Fruit fly (Drosophila melanogaster) whole organism, embryonic: ENCODE measurements around the gene SREBP.

Experiments used
- ATbp ChIP-seq: fragments of 200-800 bp; sonication (Bioruptor generic); optimal IDR thresholded peaks from 2 replicates; lab custom pipeline; 2017; ENCODE audit warnings: missing biosample characterization, mild to moderate bottlenecking, missing genetic modification characterization, missing genetic modification reagents
- B-H2 ChIP-seq: fragments of 200-800 bp; sonication (Bioruptor generic); optimal IDR thresholded peaks from 2 replicates; lab custom pipeline; 2018; ENCODE audit warnings: missing biosample characterization, mild to moderate bottlenecking, missing genetic modification characterization
- Bgb ChIP-seq: fragments of 200-800 bp; sonication (Bioruptor generic); IDR thresholded peaks from 2 replicates; pipeline ENCODE4 v1.3.6; 2022; ENCODE audit warnings: missing biosample characterization, missing genetic modification characterization; ENCODE audit not compliant: partially characterized antibody
- Bteb2 ChIP-seq: fragments of 200-800 bp; sonication (Bioruptor generic); optimal IDR thresholded peaks from 2 replicates; lab custom pipeline; 2016; ENCODE audit warnings: missing biosample characterization, missing genetic modification characterization
- CG10321 ChIP-seq: fragments of 200-800 bp; sonication (Bioruptor generic); IDR thresholded peaks from 2 replicates; pipeline ENCODE4 v1.3.6; 2022; ENCODE audit warnings: missing biosample characterization, missing genetic modification characterization
- CG11456 ChIP-seq: fragments of 200-800 bp; sonication (Bioruptor generic); IDR thresholded peaks from 3 replicates; pipeline ENCODE4 v1.3.6; 2022; ENCODE audit warnings: missing biosample characterization, missing genetic modification characterization
- CG12104 ChIP-seq: fragments of 200-800 bp; sonication (Bioruptor generic); optimal IDR thresholded peaks from 3 replicates; lab custom pipeline; 2016; ENCODE audit warnings: missing biosample characterization, missing genetic modification characterization
- CG12155 ChIP-seq: fragments of 200-800 bp; sonication (Bioruptor generic); optimal IDR thresholded peaks from 3 replicates; lab custom pipeline; 2016; ENCODE audit warnings: missing biosample characterization, missing genetic modification characterization
- CG1603 ChIP-seq: fragments of 200-800 bp; sonication (Bioruptor generic); optimal IDR thresholded peaks from 2 replicates; lab custom pipeline; 2019; ENCODE audit warnings: missing biosample characterization, mild to moderate bottlenecking, missing genetic modification characterization, moderate library complexity
- CG16815 ChIP-seq: fragments of 200-800 bp; sonication (Bioruptor generic); optimal IDR thresholded peaks from 3 replicates; lab custom pipeline; 2017; ENCODE audit warnings: missing biosample characterization, mild to moderate bottlenecking, missing genetic modification characterization
- CG17186 ChIP-seq: fragments of 200-800 bp; sonication (Bioruptor generic); optimal IDR thresholded peaks from 3 replicates; lab custom pipeline; 2017; ENCODE audit warnings: missing biosample characterization, missing genetic modification reagents, missing genetic modification characterization
- CG17361 ChIP-seq: fragments of 200-800 bp; sonication (Bioruptor generic); IDR thresholded peaks from 3 replicates; pipeline ENCODE4 v1.3.6; 2022; ENCODE audit warnings: missing biosample characterization, missing genetic modification characterization
- CG17829 ChIP-seq: fragments of 200-800 bp; optimal IDR thresholded peaks from 2 replicates; lab custom pipeline; 2019; ENCODE audit warnings: missing biosample characterization, mild to moderate bottlenecking, missing genetic modification characterization, moderate library complexity
- CG32767 ChIP-seq: fragments of 200-800 bp; sonication (Bioruptor generic); IDR thresholded peaks from 2 replicates; pipeline ENCODE4 v1.3.6; 2022; ENCODE audit warnings: missing biosample characterization, missing genetic modification characterization
- CG5180 ChIP-seq: fragments of 200-800 bp; sonication (Bioruptor generic); optimal IDR thresholded peaks from 3 replicates; lab custom pipeline; 2017; ENCODE audit warnings: missing biosample characterization, missing genetic modification characterization, mild to moderate bottlenecking, moderate library complexity, missing genetic modification reagents
- CG6175 ChIP-seq: fragments of 200-800 bp; sonication (Bioruptor generic); IDR thresholded peaks from 3 replicates; pipeline ENCODE4 v1.3.6; 2022; ENCODE audit warnings: missing biosample characterization, missing genetic modification characterization
- CG7556 ChIP-seq: fragments of 200-800 bp; sonication (Bioruptor generic); optimal IDR thresholded peaks from 2 replicates; lab custom pipeline; 2017; ENCODE audit warnings: missing biosample characterization, mild to moderate bottlenecking, missing genetic modification characterization
- CG8478 ChIP-seq: fragments of >200 bp; optimal IDR thresholded peaks from 2 replicates; lab custom pipeline; 2018
- CG9609 ChIP-seq: fragments of 200-800 bp; sonication (Bioruptor generic); optimal IDR thresholded peaks from 3 replicates; lab custom pipeline; 2016; ENCODE audit warnings: missing biosample characterization, missing genetic modification characterization
- Chrac-16 ChIP-seq: fragments of 200-800 bp; sonication (Bioruptor generic); optimal IDR thresholded peaks from 3 replicates; lab custom pipeline; 2016; ENCODE audit warnings: missing biosample characterization, missing genetic modification characterization
- HHEX ChIP-seq: fragments of 200-800 bp; sonication (Bioruptor generic); optimal IDR thresholded peaks from 3 replicates; lab custom pipeline; 2017; ENCODE audit warnings: missing biosample characterization, mild to moderate bottlenecking, missing genetic modification characterization, missing genetic modification reagents
- HLH4C ChIP-seq: fragments of 200-800 bp; sonication (Bioruptor generic); IDR thresholded peaks from 3 replicates; pipeline ENCODE4 v1.3.6; 2022; ENCODE audit warnings: missing biosample characterization, missing genetic modification characterization; ENCODE audit not compliant: partially characterized antibody
- HmgZ ChIP-seq: fragments of 200-800 bp; sonication (Bioruptor generic); optimal IDR thresholded peaks from 2 replicates; lab custom pipeline; 2018; ENCODE audit warnings: missing biosample characterization, mild to moderate bottlenecking, missing genetic modification characterization
- Hmr ChIP-seq: fragments of 200-800 bp; sonication (Bioruptor generic); optimal IDR thresholded peaks from 3 replicates; lab custom pipeline; 2017; ENCODE audit warnings: mild to moderate bottlenecking, missing biosample characterization, missing genetic modification reagents, missing genetic modification characterization
- Hr51 ChIP-seq, 2 experiments: fragments of 200-800 bp; sonication (Bioruptor generic); optimal IDR thresholded peaks; 2 replicates in 1 of 2; 3 replicates in 1 of 2; lab custom pipeline; 2016 to 2018; ENCODE audit warnings: missing biosample characterization in 2 of 2, missing genetic modification characterization in 2 of 2, mild to moderate bottlenecking in 1 of 2, moderate library complexity in 1 of 2
- Lhr ChIP-seq: fragments of 200-800 bp; sonication (Bioruptor generic); optimal IDR thresholded peaks from 3 replicates; lab custom pipeline; 2017; ENCODE audit warnings: mild to moderate bottlenecking, missing biosample characterization, missing genetic modification reagents, missing genetic modification characterization
- Mad ChIP-seq: fragments of 200-800 bp; sonication (Bioruptor generic); optimal IDR thresholded peaks from 2 replicates; lab custom pipeline; 2016; ENCODE audit warnings: missing biosample characterization, missing genetic modification characterization
- Neu2 ChIP-seq: fragments of 200-800 bp; sonication (Bioruptor generic); optimal IDR thresholded peaks from 3 replicates; lab custom pipeline; 2016; ENCODE audit warnings: missing biosample characterization, missing genetic modification characterization, borderline replicate concordance
- Rx ChIP-seq: fragments of 200-800 bp; sonication (Bioruptor generic); IDR thresholded peaks from 2 replicates; pipeline ENCODE4 v1.3.6; 2022; ENCODE audit warnings: missing biosample characterization, missing genetic modification characterization
- Tbp ChIP-seq: fragments of >200 bp; optimal IDR thresholded peaks from 2 replicates; lab custom pipeline; 2018; ENCODE audit warnings: missing biosample characterization, missing genetic modification characterization
- YL-1 ChIP-seq: fragments of 200-800 bp; sonication (Bioruptor generic); optimal IDR thresholded peaks from 3 replicates; lab custom pipeline; 2017; ENCODE audit warnings: missing biosample characterization, mild to moderate bottlenecking, missing genetic modification characterization
- amos ChIP-seq: fragments of 200-800 bp; sonication (Bioruptor generic); IDR thresholded peaks from 2 replicates; pipeline ENCODE4 v1.3.6; 2022; ENCODE audit warnings: missing biosample characterization, missing genetic modification characterization; ENCODE audit not compliant: partially characterized antibody
- ash1 ChIP-seq: fragments of 200-800 bp; sonication (Bioruptor generic); optimal IDR thresholded peaks from 2 replicates; lab custom pipeline; 2018; ENCODE audit warnings: missing biosample characterization, mild to moderate bottlenecking, missing genetic modification characterization
- cg ChIP-seq: fragments of 200-800 bp; sonication (Bioruptor generic); optimal IDR thresholded peaks from 3 replicates; lab custom pipeline; 2019; ENCODE audit warnings: missing biosample characterization, mild to moderate bottlenecking, missing genetic modification characterization, moderate library complexity
- ci ChIP-seq: fragments of 200-800 bp; sonication (Bioruptor generic); IDR thresholded peaks from 3 replicates; pipeline ENCODE4 v1.3.6; 2022; ENCODE audit warnings: missing biosample characterization, missing genetic modification characterization
- crol ChIP-seq: fragments of 200-800 bp; sonication (Bioruptor generic); IDR thresholded peaks from 2 replicates; pipeline ENCODE4 v1.3.6; 2022; ENCODE audit warnings: missing biosample characterization, missing genetic modification characterization
- dati ChIP-seq: fragments of 200-800 bp; sonication (Bioruptor generic); IDR thresholded peaks from 2 replicates; pipeline ENCODE4 v1.3.6; 2022; ENCODE audit warnings: missing biosample characterization, missing genetic modification characterization
- ewg ChIP-seq: fragments of 200-800 bp; sonication (Bioruptor generic); optimal IDR thresholded peaks from 3 replicates; lab custom pipeline; 2017; ENCODE audit warnings: mild to moderate bottlenecking, missing biosample characterization, missing genetic modification reagents, missing genetic modification characterization
- exex ChIP-seq: fragments of 200-800 bp; sonication (Bioruptor generic); optimal IDR thresholded peaks from 4 replicates; lab custom pipeline; 2018; ENCODE audit warnings: missing biosample characterization, mild to moderate bottlenecking, missing genetic modification characterization, moderate library complexity
- fu2 ChIP-seq: fragments of 200-800 bp; sonication (Bioruptor generic); optimal IDR thresholded peaks from 2 replicates; lab custom pipeline; 2016; ENCODE audit warnings: missing biosample characterization, missing genetic modification characterization
- gce ChIP-seq: fragments of 200-800 bp; sonication (Bioruptor generic); IDR thresholded peaks from 3 replicates; pipeline ENCODE4 v1.3.6; 2022; ENCODE audit warnings: missing biosample characterization, missing genetic modification characterization
- inv ChIP-seq: fragments of 200-800 bp; sonication (Bioruptor generic); IDR thresholded peaks from 2 replicates; pipeline ENCODE4 v1.3.6; 2022; ENCODE audit warnings: missing biosample characterization, missing genetic modification characterization; ENCODE audit not compliant: partially characterized antibody
- nerfin-1 ChIP-seq: fragments of 200-800 bp; sonication (Bioruptor generic); optimal IDR thresholded peaks from 3 replicates; lab custom pipeline; 2019; ENCODE audit warnings: missing biosample characterization, mild to moderate bottlenecking, missing genetic modification characterization, moderate library complexity
- nom ChIP-seq: fragments of 200-800 bp; sonication (Bioruptor generic); optimal IDR thresholded peaks from 2 replicates; lab custom pipeline; 2017; ENCODE audit warnings: missing biosample characterization, missing genetic modification characterization, mild to moderate bottlenecking, moderate library complexity, missing genetic modification reagents
- seq ChIP-seq: fragments of 200-800 bp; sonication (Bioruptor generic); IDR thresholded peaks from 2 replicates; pipeline ENCODE4 v1.3.6; 2022; ENCODE audit warnings: missing biosample characterization, missing genetic modification characterization
- sisA ChIP-seq: fragments of 200-800 bp; sonication (Bioruptor generic); IDR thresholded peaks from 2 replicates; pipeline ENCODE4 v1.3.6; 2022; ENCODE audit warnings: missing biosample characterization, missing genetic modification characterization
- unc-4 ChIP-seq: fragments of 200-800 bp; sonication (Bioruptor generic); IDR thresholded peaks from 2 replicates; pipeline ENCODE4 v1.3.6; 2022; ENCODE audit warnings: missing biosample characterization, missing genetic modification characterization; ENCODE audit not compliant: partially characterized antibody
- wor ChIP-seq: fragments of 200-800 bp; sonication (Bioruptor generic); IDR thresholded peaks from 2 replicates; pipeline ENCODE4 v1.3.6; 2022; ENCODE audit warnings: missing biosample characterization, missing genetic modification characterization
- zen2 ChIP-seq: fragments of 200-800 bp; sonication (Bioruptor generic); IDR thresholded peaks from 3 replicates; pipeline ENCODE4 v1.3.6; 2022; ENCODE audit warnings: missing biosample characterization, missing genetic modification characterization; ENCODE audit not compliant: partially characterized antibody
- zf30C ChIP-seq: fragments of 200-800 bp; sonication (Bioruptor generic); optimal IDR thresholded peaks from 3 replicates; lab custom pipeline; 2018; ENCODE audit warnings: missing biosample characterization, mild to moderate bottlenecking, missing genetic modification characterization

SREBP gene

DNA sequence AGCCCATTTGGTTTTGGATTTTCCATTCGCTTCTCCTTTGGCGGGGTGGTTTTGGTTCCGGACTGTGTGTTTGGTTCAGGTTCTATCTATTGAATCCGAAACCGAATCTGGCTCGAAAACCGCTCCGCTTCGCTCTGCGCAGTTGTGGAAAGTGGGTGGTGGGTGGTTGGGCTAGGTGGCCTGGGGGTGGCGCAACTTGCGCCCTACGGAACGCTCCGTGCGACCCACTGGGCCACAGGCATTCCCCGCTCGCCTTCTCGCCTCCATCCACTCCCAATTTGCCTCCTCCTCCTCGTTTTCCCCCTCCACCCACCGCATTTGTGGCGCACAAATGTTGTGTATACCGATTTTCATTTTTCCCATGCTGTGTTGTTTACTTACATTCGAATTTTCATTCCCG is 25.0 kb downstream of the SREBP start:
- TF ChIP-seq Hmr (GFP tag; lab: Kevin White, UChicago): no peak
- TF ChIP-seq zen2 (GFP tag; lab: Robert Waterston, UW): no peak
- TF ChIP-seq unc-4 (GFP tag; lab: Robert Waterston, UW): no peak
- TF ChIP-seq Hr51 (GFP tag; optimal IDR thresholded peaks at IDR 0.05; lab: Kevin White, UChicago): no peak
- no peak for TF ChIP-seq zf30C (GFP tag; lab: Kevin White, UChicago)
- no peak for TF ChIP-seq Lhr (GFP tag; lab: Kevin White, UChicago)
- TF ChIP-seq nom (GFP tag; lab: Kevin White, UChicago): peak; percentile 10
- TF ChIP-seq Rx (GFP tag; lab: Robert Waterston, UW): no peak
- TF ChIP-seq sisA (GFP tag; lab: Robert Waterston, UW): no peak
- TF ChIP-seq CG7556: no peak
- TF ChIP-seq cg (GFP tag; lab: Kevin White, UChicago): no peak
- no peak for TF ChIP-seq CG17186 (GFP tag; lab: Kevin White, UChicago)
- TF ChIP-seq amos (GFP tag; lab: Robert Waterston, UW): peak; percentile 37; the same call in 1 of the 2 replicates
- no peak for TF ChIP-seq Bteb2
- no peak for TF ChIP-seq CG17361 (GFP tag; lab: Robert Waterston, UW)
- TF ChIP-seq HHEX (GFP tag; lab: Kevin White, UChicago): no peak
- no peak for TF ChIP-seq Neu2 (GFP tag; lab: Kevin White, UChicago)
- TF ChIP-seq Bgb (GFP tag; lab: Robert Waterston, UW): peak; percentile 31
- TF ChIP-seq Chrac-16 (GFP tag; lab: Kevin White, UChicago): no peak
- TF ChIP-seq HmgZ: no peak
- TF ChIP-seq YL-1 (GFP tag; lab: Kevin White, UChicago): peak; percentile 33
- TF ChIP-seq ash1 (GFP tag; lab: Kevin White, UChicago): no peak
- 0 out of 3 replicates have a peak, but pooled peaks have one; percentile 7 for TF ChIP-seq gce (GFP tag; lab: Robert Waterston, UW)
- no peak for TF ChIP-seq wor (GFP tag; lab: Robert Waterston, UW)
- TF ChIP-seq CG16815: no peak
- TF ChIP-seq ATbp: no peak
- TF ChIP-seq ewg (GFP tag; lab: Kevin White, UChicago): peak; percentile 92
- TF ChIP-seq CG12104: no peak
- TF ChIP-seq CG1603 (tag; lab: Kevin White, UChicago): no peak
- no peak for TF ChIP-seq Mad (GFP tag; lab: Kevin White, UChicago)
- TF ChIP-seq fu2 (GFP tag; lab: Kevin White, UChicago): no peak
- peak; percentile 80 for TF ChIP-seq CG32767 (GFP tag; lab: Robert Waterston, UW)
- no peak for TF ChIP-seq ci (GFP tag; lab: Robert Waterston, UW)
- 0 out of 2 replicates have a peak, but pooled peaks have one; percentile 14 for TF ChIP-seq CG10321 (GFP tag; lab: Robert Waterston, UW)
- TF ChIP-seq CG12155 (GFP tag; lab: Kevin White, UChicago): no peak
- TF ChIP-seq dati (GFP tag; lab: Robert Waterston, UW): no peak
- no peak for TF ChIP-seq Tbp
- TF ChIP-seq exex (tag; lab: Kevin White, UChicago): no peak
- TF ChIP-seq crol (GFP tag; lab: Robert Waterston, UW): peak; percentile 94
- no peak for TF ChIP-seq CG5180 (GFP tag; lab: Kevin White, UChicago)
- TF ChIP-seq CG17829 (tag; lab: Kevin White, UChicago): no peak
- TF ChIP-seq inv (GFP tag; lab: Robert Waterston, UW): peak; percentile 14; the same call in 1 of the 2 replicates
- TF ChIP-seq CG6175 (GFP tag; lab: Robert Waterston, UW): no peak
- no peak for TF ChIP-seq CG8478 (lab: Kevin White, UChicago)
- peak; percentile 3 for TF ChIP-seq nerfin-1 (tag; lab: Kevin White, UChicago)
- no peak for TF ChIP-seq B-H2 (GFP tag; lab: Kevin White, UChicago)
- no peak for TF ChIP-seq CG9609 (GFP tag; lab: Kevin White, UChicago)
- TF ChIP-seq seq (GFP tag; lab: Robert Waterston, UW): peak; percentile 28; the same call in 1 of the 2 replicates
- TF ChIP-seq HLH4C: peak; percentile 20; the same call in 1 of the 3 replicates
- TF ChIP-seq CG11456: no peak
